Worm (Caenorhabditis elegans) whole organism, late embryonic: Measurements from ENCODE around the gene Y70C5C.1.

Experiments used
- C08G9.2 ChIP-seq: sonication (generic microtip); optimal IDR thresholded peaks from 2 replicates; lab custom pipeline; 2016; ENCODE audit warnings: mild to moderate bottlenecking, missing genetic modification characterization, moderate library complexity, missing compliant biosample characterization
- K02D7.2 ChIP-seq: sonication (generic microtip); optimal IDR thresholded peaks from 2 replicates; lab custom pipeline; 2017; ENCODE audit warnings: mild to moderate bottlenecking, missing genetic modification characterization, missing compliant biosample characterization
- ceh-14 ChIP-seq: sonication (generic microtip); optimal IDR thresholded peaks from 2 replicates; lab custom pipeline; 2016; ENCODE audit warnings: missing genotype, missing genetic modification characterization, missing compliant biosample characterization
- ceh-18 ChIP-seq: sonication (generic microtip); optimal IDR thresholded peaks from 2 replicates; lab custom pipeline; 2016; ENCODE audit warnings: missing genetic modification characterization, missing compliant biosample characterization
- ceh-2 ChIP-seq: sonication (generic microtip); optimal IDR thresholded peaks from 2 replicates; lab custom pipeline; 2016; ENCODE audit warnings: missing genotype, missing genetic modification characterization, missing compliant biosample characterization
- ceh-24 ChIP-seq: sonication (generic microtip); optimal IDR thresholded peaks from 2 replicates; lab custom pipeline; 2016; ENCODE audit warnings: mild to moderate bottlenecking, missing genetic modification characterization, missing compliant biosample characterization
- ceh-31 ChIP-seq: sonication (generic microtip); optimal IDR thresholded peaks from 2 replicates; lab custom pipeline; 2016; ENCODE audit warnings: missing genetic modification characterization, missing compliant biosample characterization
- ceh-34 ChIP-seq: sonication (generic microtip); optimal IDR thresholded peaks from 2 replicates; lab custom pipeline; 2016; ENCODE audit warnings: mild to moderate bottlenecking, missing genetic modification characterization, missing compliant biosample characterization
- ceh-6 ChIP-seq: fragments of 200-800 bp; sonication (Bioruptor generic); optimal IDR thresholded peaks from 2 replicates; lab custom pipeline; 2018; ENCODE audit warnings: mild to moderate bottlenecking, missing genetic modification characterization, missing compliant biosample characterization
- elt-2 ChIP-seq: sonication (generic microtip); optimal IDR thresholded peaks from 2 replicates; lab custom pipeline; 2016; ENCODE audit warnings: missing genetic modification reagents, missing genetic modification characterization, missing compliant biosample characterization
- elt-4 ChIP-seq: sonication (generic microtip); optimal IDR thresholded peaks from 2 replicates; lab custom pipeline; 2016; ENCODE audit warnings: missing genetic modification characterization, missing compliant biosample characterization
- eyg-1 ChIP-seq: sonication (generic microtip); optimal IDR thresholded peaks from 2 replicates; lab custom pipeline; 2016; ENCODE audit warnings: missing genotype, missing genetic modification characterization, missing compliant biosample characterization
- fax-1 ChIP-seq: sonication (generic microtip); optimal IDR thresholded peaks from 2 replicates; lab custom pipeline; 2016; ENCODE audit warnings: missing genotype, missing genetic modification characterization, missing compliant biosample characterization
- fkh-10 ChIP-seq: fragments of 150-350 bp; optimal IDR thresholded peaks from 2 replicates; lab custom pipeline; 2014; ENCODE audit warnings: missing biosample characterization, missing genetic modification reagents, missing genetic modification characterization
- fkh-6 ChIP-seq: sonication (generic microtip); optimal IDR thresholded peaks from 2 replicates; lab custom pipeline; 2016; ENCODE audit warnings: missing genetic modification characterization, missing compliant biosample characterization
- hlh-30 ChIP-seq: sonication (generic microtip); optimal IDR thresholded peaks from 2 replicates; lab custom pipeline; 2017; ENCODE audit warnings: antibody characterized with exemption, missing genetic modification characterization, missing compliant biosample characterization; ENCODE audit not compliant: insufficient read depth
- lin-11 ChIP-seq: fragments of 200-800 bp; sonication (Bioruptor generic); optimal IDR thresholded peaks from 2 replicates; lab custom pipeline; 2018; ENCODE audit warnings: mild to moderate bottlenecking, missing genetic modification characterization, missing compliant biosample characterization
- mec-3 ChIP-seq: sonication (generic microtip); optimal IDR thresholded peaks from 2 replicates; lab custom pipeline; 2016; ENCODE audit warnings: borderline replicate concordance, missing genetic modification characterization, missing compliant biosample characterization
- nfya-1 ChIP-seq: sonication (generic microtip); optimal IDR thresholded peaks from 2 replicates; lab custom pipeline; 2017; ENCODE audit warnings: missing genetic modification characterization, mild to moderate bottlenecking, missing compliant biosample characterization, antibody characterized with exemption, moderate library complexity
- nhr-11 ChIP-seq: fragments of 150-350 bp; optimal IDR thresholded peaks from 2 replicates; lab custom pipeline; 2014; ENCODE audit warnings: missing biosample characterization, missing genetic modification characterization
- npax-4 ChIP-seq: sonication (generic microtip); optimal IDR thresholded peaks from 2 replicates; lab custom pipeline; 2016; ENCODE audit warnings: missing genetic modification characterization, missing compliant biosample characterization
- odd-2 ChIP-seq: sonication (generic microtip); optimal IDR thresholded peaks from 2 replicates; lab custom pipeline; 2017; ENCODE audit warnings: antibody characterized with exemption, mild to moderate bottlenecking, missing genetic modification characterization, missing compliant biosample characterization
- pha-4 ChIP-seq: fragments of 150-350 bp; optimal IDR thresholded peaks from 2 replicates; lab custom pipeline; 2018; ENCODE audit warnings: missing biosample characterization, missing genetic modification reagents, missing genetic modification characterization
- pros-1 ChIP-seq: fragments of 150-350 bp; optimal IDR thresholded peaks from 2 replicates; lab custom pipeline; 2014; ENCODE audit warnings: missing biosample characterization, missing genetic modification reagents, missing genetic modification characterization
- sdc-2 ChIP-seq: sonication (generic microtip); optimal IDR thresholded peaks from 2 replicates; lab custom pipeline; 2016; ENCODE audit warnings: missing genotype, missing genetic modification characterization, missing compliant biosample characterization
- sox-2 ChIP-seq: fragments of 200-800 bp; sonication (Bioruptor generic); IDR thresholded peaks from 2 replicates; pipeline ENCODE4 v1.3.6; 2022; ENCODE audit warnings: missing genetic modification reagents, missing genetic modification characterization, missing compliant biosample characterization
- sox-4 ChIP-seq: sonication (generic microtip); optimal IDR thresholded peaks from 2 replicates; lab custom pipeline; 2017; ENCODE audit warnings: mild to moderate bottlenecking, missing genetic modification characterization, inconsistent platforms, missing compliant biosample characterization
- tbx-2 ChIP-seq: sonication (generic microtip); optimal IDR thresholded peaks from 2 replicates; lab custom pipeline; 2016; ENCODE audit warnings: missing genetic modification characterization, missing compliant biosample characterization
- tbx-7 ChIP-seq: sonication (generic microtip); optimal IDR thresholded peaks from 2 replicates; lab custom pipeline; 2016; ENCODE audit warnings: missing genotype, missing genetic modification characterization, missing compliant biosample characterization
- ttx-3 ChIP-seq: sonication (generic microtip); optimal IDR thresholded peaks from 2 replicates; lab custom pipeline; 2016; ENCODE audit warnings: missing genetic modification reagents, missing genetic modification characterization, missing compliant biosample characterization
- unc-42 ChIP-seq: sonication (generic microtip); optimal IDR thresholded peaks from 2 replicates; lab custom pipeline; 2016; ENCODE audit warnings: missing genotype, missing genetic modification characterization, missing compliant biosample characterization
- unc-86 ChIP-seq: sonication (generic microtip); optimal IDR thresholded peaks from 2 replicates; lab custom pipeline; 2016; ENCODE audit warnings: missing genetic modification characterization, missing compliant biosample characterization
- zip-5 ChIP-seq: sonication (generic microtip); optimal IDR thresholded peaks from 2 replicates; lab custom pipeline; 2016; ENCODE audit warnings: missing genetic modification characterization, missing compliant biosample characterization

Y70C5C.1 gene

DNA sequence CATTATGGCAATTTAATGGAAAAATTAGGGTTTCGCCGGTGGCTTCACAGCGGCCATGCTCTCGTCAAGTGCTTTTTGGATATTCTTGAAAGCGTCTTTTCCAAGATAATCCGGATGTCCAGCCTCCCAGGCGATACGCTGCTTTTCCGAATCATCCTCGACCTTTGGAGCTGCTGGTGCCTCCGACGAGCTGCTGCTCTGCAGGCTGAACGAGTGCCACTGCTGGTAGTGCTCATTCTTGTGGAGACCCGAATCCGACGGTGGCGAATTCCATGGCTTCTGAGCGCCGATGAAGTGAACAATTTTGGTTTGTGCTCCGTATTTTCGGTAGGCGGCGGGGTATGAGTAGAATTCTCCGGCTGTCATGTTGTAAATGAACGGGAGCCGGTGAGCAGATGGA, 45.2 kb downstream of the Y70C5C.1 start:
- TF ChIP-seq nhr-11 (tag; lab: Kevin White, UChicago), result no peak
- no peak for TF ChIP-seq fkh-10 (GFP tag; lab: Kevin White, UChicago)
- TF ChIP-seq ceh-24 (tag; lab: Kevin White, UChicago), result no peak
- TF ChIP-seq, all 69 proteins: peak for 0

DNA sequence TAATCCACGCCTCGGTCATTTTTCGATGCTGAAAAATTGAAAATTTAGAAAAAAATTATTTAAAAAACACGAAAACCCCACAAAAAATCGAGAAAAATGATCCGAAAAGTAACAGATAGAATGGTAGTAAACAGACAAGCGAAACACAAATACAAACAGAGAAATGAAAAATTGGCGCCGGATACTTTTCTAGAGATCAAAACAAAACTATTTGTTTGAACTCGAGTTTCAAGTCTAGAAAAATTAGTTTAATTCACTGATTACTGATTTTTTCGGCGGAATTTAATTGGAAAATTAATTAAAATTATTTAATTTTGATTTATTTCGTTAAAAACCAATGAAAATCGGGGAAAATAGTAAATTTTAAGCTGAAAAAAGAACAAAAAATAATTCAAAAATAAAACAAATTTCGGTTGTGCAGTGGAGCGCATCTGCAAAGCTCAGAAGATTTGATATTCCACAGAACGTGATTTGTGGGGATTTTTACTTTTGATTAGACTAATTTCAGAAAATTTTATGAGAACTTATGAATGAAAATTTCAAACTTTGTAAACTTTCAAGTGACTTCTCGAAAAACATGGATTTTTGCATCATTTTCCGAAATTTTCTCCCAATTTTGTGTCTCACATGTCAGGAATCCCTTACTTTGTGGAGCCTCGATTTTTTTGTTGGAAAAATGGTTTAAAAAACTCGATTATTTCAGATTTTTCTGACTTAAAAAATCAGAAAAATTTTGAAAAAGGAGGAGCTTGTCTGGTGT, 46.4 kb downstream of the Y70C5C.1 start, which contains the start of gene gyg-2:
gyg-2 (minus strand) TSS at position 28 of the 760 bp plus-strand sequence.
- no peak for TF ChIP-seq pha-4
- no peak for TF ChIP-seq nfya-1 (tag; lab: Kevin White, UChicago)
- peak; percentile 24 for TF ChIP-seq elt-2
- peak; percentile 53 for TF ChIP-seq ceh-31 (tag; lab: Kevin White, UChicago)
- no peak for TF ChIP-seq unc-86
- peak; percentile 33 for TF ChIP-seq ceh-2 (tag; lab: Kevin White, UChicago)
- peak; percentile 13 for TF ChIP-seq tbx-2
- peak; percentile 17 for TF ChIP-seq C08G9.2 (tag; lab: Kevin White, UChicago)
- TF ChIP-seq zip-5 (tag; lab: Kevin White, UChicago), result peak; percentile 53
- peak; percentile 64 for TF ChIP-seq tbx-7 (tag; lab: Kevin White, UChicago)
- peak; percentile 7 for TF ChIP-seq ceh-14 (tag; lab: Kevin White, UChicago)
- no peak for TF ChIP-seq npax-4 (tag; lab: Kevin White, UChicago)

DNA sequence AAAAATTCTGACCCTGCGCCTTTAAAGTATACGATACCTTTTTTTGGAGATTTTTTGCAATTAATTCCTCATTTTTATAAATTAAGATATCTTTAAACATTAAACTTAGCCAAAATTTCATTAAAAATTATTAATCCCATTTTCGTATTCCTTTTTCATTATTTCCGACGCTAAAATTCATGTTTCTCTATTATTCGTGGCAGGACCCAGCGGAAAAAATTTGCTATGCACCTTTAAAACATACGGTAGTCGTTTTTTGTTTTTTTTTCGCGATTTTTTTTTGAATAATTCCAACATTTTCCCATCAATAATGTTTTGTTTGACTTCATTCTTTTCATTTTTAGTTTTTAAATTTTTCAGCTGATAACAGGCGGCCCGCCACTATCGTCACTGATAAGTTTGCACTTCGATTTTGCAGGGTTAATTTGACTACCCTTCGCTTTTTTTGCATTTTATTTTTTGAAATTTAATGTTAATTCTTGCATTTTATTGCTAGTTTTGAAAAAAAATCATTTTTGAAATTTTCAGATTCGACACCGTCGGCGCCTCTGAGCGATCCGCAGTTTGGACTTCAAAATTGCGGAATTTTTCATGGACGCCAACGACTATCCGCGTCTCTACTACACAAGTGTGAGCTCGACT, 47.1 kb downstream of the Y70C5C.1 start, which contains the start of gene dkf-2:
dkf-2 (plus strand) TSS at position 592 of the 642 bp plus-strand sequence.
- TF ChIP-seq pros-1 (no peak), eyg-1 (no peak), sox-4 (tag; lab: Kevin White, UChicago) (no peak), mec-3 (tag; lab: Kevin White, UChicago) (no peak), ceh-2 (tag; lab: Kevin White, UChicago) (no peak), hlh-30 (tag; lab: Kevin White, UChicago) (no peak), fkh-6 (tag; lab: Kevin White, UChicago) (no peak), sox-2 (no peak), ceh-18 (tag; lab: Kevin White, UChicago) (no peak), zip-5 (tag; lab: Kevin White, UChicago) (no peak)

DNA sequence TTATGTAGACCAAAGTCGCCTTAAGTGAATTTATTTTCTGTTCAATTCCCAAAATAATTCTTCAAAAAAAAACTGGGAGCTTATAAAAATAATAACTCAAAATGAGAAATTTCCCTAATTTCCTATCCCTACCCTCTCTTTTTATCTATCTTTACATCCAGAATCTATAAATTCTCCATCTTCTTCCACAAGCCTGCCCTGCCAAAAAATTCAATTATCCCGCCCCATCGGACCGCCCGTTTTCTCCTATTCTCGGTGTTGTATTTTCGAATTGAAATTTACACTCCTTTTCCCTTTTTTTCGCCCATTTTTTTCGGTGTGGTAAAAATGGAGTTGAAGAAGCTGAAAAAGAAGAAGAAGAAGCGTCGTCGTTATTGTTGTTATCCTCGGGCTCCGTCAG, 49.5 kb downstream of the Y70C5C.1 start:
- TF ChIP-seq elt-4 (tag; lab: Kevin White, UChicago) (no peak), odd-2 (tag; lab: Kevin White, UChicago) (no peak), ceh-34 (tag; lab: Kevin White, UChicago) (no peak), fax-1 (tag; lab: Kevin White, UChicago) (no peak), ceh-31 (tag; lab: Kevin White, UChicago) (peak; percentile 16), ttx-3 (tag; lab: Kevin White, UChicago) (no peak), zip-5 (tag; lab: Kevin White, UChicago) (no peak), ceh-6 (GFP tag; lab: Kevin White, UChicago) (no peak), ceh-18 (tag; lab: Kevin White, UChicago) (no peak), sdc-2 (no peak), sox-2 (no peak), lin-11 (no peak), K02D7.2 (tag; lab: Kevin White, UChicago) (no peak), unc-42 (tag; lab: Kevin White, UChicago) (peak; percentile 82)
